Worm (Caenorhabditis elegans) whole organism, midembryonic: ENCODE measurements around the gene chkr-1.
"Not testable (repeated sequence)": the region's sequence is repeated elsewhere in the genome, so short reads cannot be mapped to it uniquely, and the experiment has no call there.

Source experiments
- T22C8.4 ChIP-seq: fragments of 200-800 bp; sonication (Bioruptor generic); IDR thresholded peaks from 2 replicates; pipeline ENCODE4 v1.3.6; 2022; ENCODE audit warnings: missing genetic modification characterization, missing compliant biosample characterization
- cog-1 ChIP-seq: sonication (generic microtip); optimal IDR thresholded peaks from 2 replicates; lab custom pipeline; 2016; ENCODE audit warnings: missing genetic modification characterization, missing compliant biosample characterization
- flt-1 ChIP-seq: fragments of 200-800 bp; sonication (Bioruptor generic); IDR thresholded peaks from 2 replicates; pipeline ENCODE4 v1.3.6; 2022; ENCODE audit warnings: missing genetic modification characterization, missing compliant biosample characterization
- klf-2 ChIP-seq: fragments of 200-800 bp; sonication (Bioruptor generic); conservative IDR thresholded peaks from 2 replicates; pipeline ENCODE4 v1.3.6; 2022; ENCODE audit warnings: missing genetic modification reagents, missing genetic modification characterization, missing compliant biosample characterization
- med-1 ChIP-seq: sonication (generic microtip); optimal IDR thresholded peaks from 2 replicates; lab custom pipeline; 2017; ENCODE audit warnings: missing genetic modification characterization, mild to moderate bottlenecking, missing compliant biosample characterization, antibody characterized with exemption, missing genetic modification reagents; ENCODE audit not compliant: insufficient read depth
- ref-1 ChIP-seq: fragments of 200-800 bp; sonication (Bioruptor generic); conservative IDR thresholded peaks from 2 replicates; pipeline ENCODE4 v1.3.6; 2022; ENCODE audit warnings: missing genetic modification reagents, missing genetic modification characterization, missing compliant biosample characterization
- tab-1 ChIP-seq: fragments of 200-800 bp; sonication (Bioruptor generic); IDR thresholded peaks from 2 replicates; pipeline ENCODE4 v1.3.6; 2022; ENCODE audit warnings: missing genetic modification characterization, missing compliant biosample characterization
- ztf-23 ChIP-seq: fragments of 200-800 bp; sonication (Bioruptor generic); IDR thresholded peaks from 2 replicates; pipeline ENCODE4 v1.3.6; 2022; ENCODE audit warnings: missing genetic modification reagents, missing genetic modification characterization, missing compliant biosample characterization
- ztf-29 ChIP-seq: fragments of 200-800 bp; sonication (Bioruptor generic); IDR thresholded peaks from 2 replicates; pipeline ENCODE4 v1.3.6; 2022; ENCODE audit warnings: missing genetic modification reagents, missing genetic modification characterization, missing compliant biosample characterization

The chkr-1 gene

DNA sequence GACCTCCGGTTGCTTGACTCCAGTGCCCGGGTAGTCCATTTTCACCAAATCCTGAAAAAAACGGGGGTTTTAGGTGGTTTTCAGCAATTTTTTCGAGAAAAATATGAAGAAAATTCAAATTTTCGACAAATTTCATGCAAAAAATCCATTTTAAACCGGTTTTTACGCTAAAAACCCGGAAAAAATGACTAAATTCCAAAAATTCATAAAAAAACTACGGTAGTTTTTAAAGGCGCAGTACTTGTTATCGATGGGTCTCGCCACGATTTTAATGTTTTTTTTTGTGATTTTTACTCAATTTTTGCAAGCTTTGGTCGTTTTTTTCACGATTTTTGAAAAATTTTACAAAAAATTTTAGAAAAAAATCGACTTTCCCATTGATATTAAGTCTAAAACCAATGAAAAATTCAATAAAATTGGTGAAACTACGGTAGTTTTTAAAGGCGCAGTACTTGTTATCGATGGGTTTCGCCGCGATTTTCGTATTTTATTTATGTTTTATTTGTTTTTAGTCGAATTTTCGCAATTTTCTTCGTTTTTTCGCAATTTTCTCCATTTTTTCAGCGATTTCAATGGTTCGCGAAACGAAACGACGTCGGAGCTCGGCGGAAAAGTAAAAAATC is at the start of gene chkr-1, which contains the start of gene T08D2.6:
Gene chkr-1, plus strand, starts transcription at position 573 of the 623 bp plus-strand sequence.
Gene T08D2.6, minus strand, starts transcription at position 51 of the 623 bp plus-strand sequence.
- not testable (repeated sequence) for TF ChIP-seq ref-1 (GFP tag; lab: Robert Waterston, UW); flt-1; klf-2 (GFP tag; lab: Robert Waterston, UW)

DNA sequence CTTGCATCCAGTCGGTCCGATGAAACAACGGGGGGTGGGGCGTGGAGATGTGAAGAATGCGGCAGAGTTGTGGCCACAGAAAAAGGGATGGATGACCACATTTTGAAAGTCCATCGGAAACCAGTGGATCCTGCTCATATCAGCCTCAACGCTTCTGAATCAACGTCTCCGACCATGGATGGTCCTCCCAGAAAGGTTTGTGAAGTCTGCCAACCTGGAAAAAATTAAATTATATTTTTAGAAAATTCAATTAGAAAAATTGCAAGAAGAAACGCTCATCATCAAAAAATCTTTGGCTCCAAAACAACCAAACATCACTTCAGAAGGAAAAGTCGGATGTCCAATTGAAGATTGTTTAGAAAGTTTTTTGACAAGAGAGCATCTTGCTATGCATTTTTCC is 41.3 kb upstream of the chkr-1 start, which contains the start of gene Y73B3A.8:
Gene Y73B3A.8, minus strand, starts transcription at position 101 of the 400 bp plus-strand sequence.
- TF ChIP-seq T22C8.4 = no peak
- TF ChIP-seq tab-1 (GFP tag; lab: Robert Waterston, UW) = no peak
- TF ChIP-seq ref-1 (GFP tag; lab: Robert Waterston, UW) = no peak
- no peak for TF ChIP-seq cog-1 (tag; lab: Kevin White, UChicago)
- no peak for TF ChIP-seq ztf-29
- TF ChIP-seq ztf-23 (GFP tag; lab: Robert Waterston, UW) = no peak
- TF ChIP-seq med-1 (GFP tag; lab: Kevin White, UChicago) = no peak
- TF ChIP-seq klf-2 (GFP tag; lab: Robert Waterston, UW) = no peak
- TF ChIP-seq flt-1 = no peak

DNA sequence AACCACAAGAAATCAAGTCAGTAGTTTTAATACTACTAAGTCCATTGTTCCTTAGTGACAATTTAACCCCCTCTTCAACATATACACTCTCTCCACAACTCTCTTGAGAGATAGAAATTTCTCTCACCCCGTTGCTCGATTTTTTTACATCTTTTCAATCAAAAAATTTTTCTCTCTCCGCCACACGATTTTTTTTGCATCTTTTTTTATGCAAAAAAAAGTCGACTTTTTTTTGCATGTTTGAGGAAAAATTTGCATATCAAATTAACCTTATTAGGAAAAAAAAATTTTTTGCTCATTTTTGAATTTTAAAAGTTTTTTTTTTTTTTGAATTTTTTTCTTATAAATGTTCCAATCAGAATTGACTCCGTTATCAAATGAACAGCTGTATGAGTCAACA is 35.7 kb upstream of the chkr-1 start:
- TF ChIP-seq flt-1 (no peak), ztf-29 (no peak), T22C8.4 (no peak), med-1 (GFP tag; lab: Kevin White, UChicago) (no peak), ztf-23 (GFP tag; lab: Robert Waterston, UW) (no peak), cog-1 (tag; lab: Kevin White, UChicago) (no peak), tab-1 (GFP tag; lab: Robert Waterston, UW) (no peak), ref-1 (GFP tag; lab: Robert Waterston, UW) (no peak), klf-2 (GFP tag; lab: Robert Waterston, UW) (no peak)

DNA sequence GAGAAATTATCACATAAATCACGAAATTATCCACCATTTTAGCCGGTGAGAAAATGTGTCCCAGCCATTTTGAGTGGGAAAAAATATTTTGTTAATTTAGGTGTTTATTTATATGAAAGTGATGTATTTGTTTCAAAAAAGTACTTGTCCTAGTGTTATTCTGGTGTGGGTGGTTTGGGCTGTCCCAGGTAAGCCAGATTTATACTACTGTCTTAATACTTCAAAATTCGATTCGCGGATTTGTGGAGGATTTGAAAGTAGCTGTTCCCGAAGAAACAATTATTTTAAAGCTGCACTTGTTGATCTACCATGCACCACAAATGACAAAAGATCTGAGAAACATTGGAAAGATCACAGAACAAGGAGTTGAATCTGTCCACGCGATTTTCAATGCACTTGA is 34.7 kb upstream of the chkr-1 start, which contains the start of gene Y73B3A.11:
Gene Y73B3A.11, plus strand, starts transcription at position 301 of the 400 bp plus-strand sequence.
- no peak for TF ChIP-seq flt-1
- no peak for TF ChIP-seq cog-1 (tag; lab: Kevin White, UChicago)
- no peak for TF ChIP-seq klf-2 (GFP tag; lab: Robert Waterston, UW)
- no peak for TF ChIP-seq ztf-23 (GFP tag; lab: Robert Waterston, UW)
- no peak for TF ChIP-seq ref-1 (GFP tag; lab: Robert Waterston, UW)
- TF ChIP-seq tab-1 (GFP tag; lab: Robert Waterston, UW) = no peak
- no peak for TF ChIP-seq ztf-29
- TF ChIP-seq med-1 (GFP tag; lab: Kevin White, UChicago) = no peak
- no peak for TF ChIP-seq T22C8.4

ce11 chrX:163034-163433 is 19.5 kb upstream of the chkr-1 start, which contains the start of gene tmed-12:
TSS of gene tmed-12 (minus strand) at chrX:163134.
- TF ChIP-seq flt-1; tab-1 (GFP tag; lab: Robert Waterston, UW); cog-1 (tag; lab: Kevin White, UChicago): not testable (repeated sequence)

DNA sequence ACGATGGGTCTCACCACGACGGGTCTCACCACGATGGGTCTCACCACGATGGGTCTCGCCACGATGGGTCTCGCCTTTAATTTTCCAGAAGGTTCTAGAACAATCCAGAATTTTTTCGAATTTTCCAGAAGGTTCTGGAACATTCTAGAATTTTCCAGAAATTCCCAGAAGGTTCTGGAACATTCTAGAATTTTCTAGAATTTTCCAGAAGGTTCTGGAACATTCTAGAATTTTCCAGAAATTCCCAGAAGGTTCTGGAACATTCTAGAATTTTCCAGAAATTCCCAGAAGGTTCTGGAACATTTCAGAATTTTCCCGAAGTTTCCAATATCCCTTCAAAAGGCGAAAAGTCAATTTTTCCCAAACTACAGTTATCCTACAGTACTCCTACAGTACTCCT is 12.9 kb upstream of the chkr-1 start:
- peak; percentile 72 for TF ChIP-seq flt-1

- TF ChIP-seq ztf-23 (GFP tag; lab: Robert Waterston, UW) = no peak
- TF ChIP-seq ref-1 (GFP tag; lab: Robert Waterston, UW) = no peak
- no peak for TF ChIP-seq ztf-29
- no peak for TF ChIP-seq cog-1 (tag; lab: Kevin White, UChicago)
- no peak for TF ChIP-seq klf-2 (GFP tag; lab: Robert Waterston, UW)
- TF ChIP-seq flt-1 = no peak
- no peak for TF ChIP-seq T22C8.4
Measured at ce11 chrX:177075-177474, 5.4 kb upstream of the chkr-1 start, which contains the start of the genes T08D2.5 and T08D2.4. TSS of gene T08D2.5 (plus strand) at chrX:177375. TSS of gene T08D2.4 (plus strand) at chrX:177396.

DNA sequence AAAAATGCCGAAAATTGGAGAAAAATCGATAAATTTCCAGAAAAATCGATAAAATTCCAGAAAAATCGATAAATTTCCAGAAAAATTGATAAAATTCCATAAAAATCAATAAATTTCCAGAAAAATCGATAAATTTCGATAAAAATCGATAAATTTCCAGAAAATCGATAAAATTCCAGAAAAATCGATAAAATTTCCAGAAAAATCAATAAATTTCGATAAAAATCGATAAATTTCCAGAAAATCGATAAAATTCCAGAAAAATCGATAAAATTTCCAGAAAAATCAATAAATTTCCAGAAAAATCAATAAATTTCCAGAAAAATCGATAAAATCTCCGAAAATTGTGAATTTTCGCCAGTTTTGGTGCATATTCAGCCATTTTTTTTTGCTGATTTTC is 1.1 kb downstream of the chkr-1 start:
- peak; percentile 94 for TF ChIP-seq T22C8.4

DNA sequence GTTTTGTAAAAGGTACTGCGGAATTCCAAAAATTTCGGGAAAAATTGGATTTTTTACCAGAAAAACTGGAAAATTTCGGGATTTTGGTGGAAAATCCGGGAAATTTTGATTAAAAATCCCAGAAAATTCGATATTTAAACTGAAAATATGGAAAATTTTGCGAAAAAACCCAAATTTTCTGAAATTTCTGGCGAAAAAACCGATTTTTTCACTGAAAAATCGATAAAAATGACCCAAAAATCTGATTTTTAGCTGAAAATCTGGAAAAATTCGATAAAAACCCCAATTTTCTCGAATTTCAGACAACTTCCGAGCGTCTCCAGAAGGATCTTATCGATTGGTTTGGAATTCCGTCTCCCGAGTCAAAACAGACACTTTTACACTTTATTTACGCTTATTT is 10.0 kb downstream of the chkr-1 start, which contains the start of gene T08D2.8:
Gene T08D2.8, plus strand, starts transcription at position 301 of the 400 bp plus-strand sequence.
- TF ChIP-seq T22C8.4 = no peak
- no peak for TF ChIP-seq cog-1 (tag; lab: Kevin White, UChicago)
- no peak for TF ChIP-seq ztf-29
- no peak for TF ChIP-seq ztf-23 (GFP tag; lab: Robert Waterston, UW)
- no peak for TF ChIP-seq flt-1
- no peak for TF ChIP-seq tab-1 (GFP tag; lab: Robert Waterston, UW)
- TF ChIP-seq ref-1 (GFP tag; lab: Robert Waterston, UW) = no peak
- no peak for TF ChIP-seq klf-2 (GFP tag; lab: Robert Waterston, UW)
- no peak for TF ChIP-seq med-1 (GFP tag; lab: Kevin White, UChicago)

DNA sequence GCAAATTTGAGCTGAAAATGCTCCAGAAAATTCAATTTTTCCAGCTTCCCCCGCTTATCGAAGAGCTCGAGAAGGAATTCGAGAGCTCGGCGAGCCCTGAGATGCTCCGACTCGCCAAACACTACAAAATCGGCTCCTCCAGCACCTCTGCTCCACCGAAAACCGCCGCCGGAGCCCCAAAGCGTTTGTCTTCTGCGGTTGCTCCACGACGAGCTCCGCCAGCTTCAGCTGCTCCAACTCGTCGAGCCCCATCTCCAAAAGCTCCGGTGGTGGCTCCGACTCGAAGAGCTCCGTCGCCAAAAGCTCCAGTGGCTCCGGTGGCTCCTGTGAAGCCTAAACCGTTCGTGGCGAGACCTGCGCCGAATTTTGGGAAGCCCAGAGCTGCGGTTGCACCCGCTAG is 13.9 kb downstream of the chkr-1 start:
- no peak for TF ChIP-seq tab-1 (GFP tag; lab: Robert Waterston, UW)
- no peak for TF ChIP-seq ztf-29
- no peak for TF ChIP-seq med-1 (GFP tag; lab: Kevin White, UChicago)
- TF ChIP-seq cog-1 (tag; lab: Kevin White, UChicago) = no peak
- no peak for TF ChIP-seq ztf-23 (GFP tag; lab: Robert Waterston, UW)
- no peak for TF ChIP-seq klf-2 (GFP tag; lab: Robert Waterston, UW)
- TF ChIP-seq ref-1 (GFP tag; lab: Robert Waterston, UW) = no peak
- no peak for TF ChIP-seq T22C8.4
- TF ChIP-seq flt-1 = no peak
